Worm (Caenorhabditis elegans) whole organism, early embryonic: ENCODE data around the gene C26B9.1.

Experiments used
- ama-1 ChIP-seq: fragments of 150-350 bp; optimal IDR thresholded peaks from 2 replicates; lab custom pipeline; 2014
- ets-7 ChIP-seq: sonication (generic microtip); optimal IDR thresholded peaks from 2 replicates; lab custom pipeline; 2016; ENCODE audit warnings: missing genotype, missing genetic modification characterization, missing compliant biosample characterization
- flt-1 ChIP-seq: fragments of 200-800 bp; sonication (Bioruptor generic); IDR thresholded peaks from 2 replicates; pipeline ENCODE4 v1.3.6; 2022; ENCODE audit warnings: missing genetic modification characterization, missing compliant biosample characterization
- hmg-4 ChIP-seq: fragments of 200-800 bp; sonication (Bioruptor generic); optimal IDR thresholded peaks from 2 replicates; lab custom pipeline; 2018; ENCODE audit warnings: mild to moderate bottlenecking, missing genetic modification characterization, missing compliant biosample characterization
- hnd-1 ChIP-seq: sonication (generic microtip); optimal IDR thresholded peaks from 2 replicates; lab custom pipeline; 2016; ENCODE audit warnings: missing genetic modification characterization, missing compliant biosample characterization
- sea-1 ChIP-seq: fragments of 200-800 bp; sonication (Bioruptor generic); conservative IDR thresholded peaks from 2 replicates; pipeline ENCODE4 v1.3.6; 2022; ENCODE audit warnings: missing genetic modification characterization, missing compliant biosample characterization
- tbx-37 ChIP-seq: fragments of 200-800 bp; sonication (Bioruptor generic); conservative IDR thresholded peaks from 2 replicates; pipeline ENCODE4 v1.3.6; 2022; ENCODE audit warnings: missing genetic modification reagents, missing genetic modification characterization, missing compliant biosample characterization

ce11 chrX:5373597-5373996 is 29.2 kb downstream of the C26B9.1 start:
- TF ChIP-seq hmg-4 (no peak), ama-1 (no peak), sea-1 (GFP tag; lab: Robert Waterston, UW) (no peak), flt-1 (GFP tag; lab: Robert Waterston, UW) (no peak), ets-7 (tag; lab: Kevin White, UChicago) (no peak), hnd-1 (tag; lab: Kevin White, UChicago) (no peak), tbx-37 (GFP tag; lab: Robert Waterston, UW) (no peak)
